Comparison of ENCODE assay signal across 1 fruit fly cellular context in the genomic region with DNA sequence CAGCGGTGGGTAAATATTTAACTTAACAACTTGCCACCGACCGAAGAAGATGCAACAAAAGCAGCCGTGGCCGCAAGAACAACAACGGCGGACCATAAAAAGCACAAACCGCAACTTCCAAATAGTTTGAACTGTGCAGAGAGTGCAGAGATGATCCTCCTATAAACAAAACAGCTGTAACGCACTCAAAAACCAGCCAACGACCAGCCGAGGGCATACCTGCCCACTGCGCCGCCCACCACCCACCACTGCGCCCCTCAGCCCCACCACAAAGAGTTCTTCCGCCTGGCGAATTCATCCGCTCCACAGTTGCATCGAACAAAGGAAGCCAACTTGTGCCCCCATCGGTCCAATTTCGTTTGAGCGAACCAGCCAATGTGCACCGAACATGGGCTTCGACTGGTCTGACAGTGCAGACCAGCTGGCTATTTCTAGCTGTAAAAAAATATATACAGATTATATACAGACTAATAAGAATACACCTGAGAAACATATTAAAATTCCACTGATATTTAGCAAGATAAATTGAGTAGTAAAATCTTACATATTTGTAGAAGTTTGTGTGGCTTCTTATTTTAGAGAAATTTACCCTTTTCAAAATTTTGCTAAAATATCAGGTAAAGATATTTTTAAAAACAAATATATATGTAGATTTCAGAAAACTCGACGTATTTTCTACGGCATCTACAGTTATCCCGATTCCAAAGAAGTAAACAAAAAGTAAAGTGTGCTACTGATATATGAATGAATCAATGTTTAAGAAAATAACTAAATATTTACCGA.
TF ChIP-seq lines count a peak whose summit lies in the region.

No protein-coding gene starts in this region.

TF ChIP-seq in whole organism, embryonic, 481 proteins besides CTCF, POLR2A, EP300 and RAD21 (continued from another document):
- TF ChIP-seq Rx (GFP tag; IDR thresholded peaks at IDR 0.05; lab: Robert Waterston, UW): no peak
- no peak for TF ChIP-seq sens-2 (GFP tag; IDR thresholded peaks at IDR 0.05; lab: Robert Waterston, UW)
- TF ChIP-seq CG17361 (GFP tag; IDR thresholded peaks at IDR 0.05; lab: Robert Waterston, UW): peak; percentile 48; the same call in 2 of the 3 replicates
- TF ChIP-seq cad (GFP tag; optimal IDR thresholded peaks at IDR 0.05; lab: Kevin White, UChicago): no peak
- peak; percentile 53 for TF ChIP-seq Sox100B (GFP tag; optimal IDR thresholded peaks at IDR 0.05; lab: Kevin White, UChicago)
- 0 out of 3 replicates have a peak, but pooled peaks have one; percentile 24 for TF ChIP-seq CG2889 (GFP tag; IDR thresholded peaks at IDR 0.05; lab: Robert Waterston, UW)
- TF ChIP-seq prd (optimal IDR thresholded peaks at IDR 0.05; lab: Kevin White, UChicago): no peak
- 0 out of 3 replicates have a peak, but pooled peaks have one; percentile 7 for TF ChIP-seq prd (GFP tag; IDR thresholded peaks at IDR 0.05; lab: Robert Waterston, UW)
- TF ChIP-seq Hmx (GFP tag; optimal IDR thresholded peaks at IDR 0.05; lab: Kevin White, UChicago): no peak
- 0 out of 3 replicates have a peak, but pooled peaks have one; percentile 27 for TF ChIP-seq gce (GFP tag; IDR thresholded peaks at IDR 0.05; lab: Robert Waterston, UW)
- peak; percentile 93 for TF ChIP-seq Sry-β (GFP tag; optimal IDR thresholded peaks at IDR 0.05; lab: Kevin White, UChicago)
- TF ChIP-seq psq (GFP tag; optimal IDR thresholded peaks at IDR 0.05; lab: Kevin White, UChicago): no peak
- no peak for TF ChIP-seq CG12219 (GFP tag; optimal IDR thresholded peaks at IDR 0.05; lab: Kevin White, UChicago)
- 0 out of 3 replicates have a peak, but pooled peaks have one; percentile 59 for TF ChIP-seq CG11456 (GFP tag; IDR thresholded peaks at IDR 0.05; lab: Robert Waterston, UW)
- TF ChIP-seq Dip2 (GFP tag; IDR thresholded peaks at IDR 0.05; lab: Robert Waterston, UW): 0 out of 2 replicates have a peak, but pooled peaks have one; percentile 7
- TF ChIP-seq sima (GFP tag; optimal IDR thresholded peaks at IDR 0.05; lab: Kevin White, UChicago): no peak
- peak; percentile 49 for TF ChIP-seq CG11504 (tag; optimal IDR thresholded peaks at IDR 0.05; lab: Kevin White, UChicago)
- TF ChIP-seq Abd-B (GFP tag; optimal IDR thresholded peaks at IDR 0.05; lab: Kevin White, UChicago): no peak
- TF ChIP-seq Stat92E (GFP tag; optimal IDR thresholded peaks at IDR 0.05; lab: Kevin White, UChicago): peak in 1 of 3 experiments; percentile 5
- TF ChIP-seq Pdp1 (GFP tag; optimal IDR thresholded peaks at IDR 0.05; lab: Kevin White, UChicago): no peak
- TF ChIP-seq Bgb (GFP tag; IDR thresholded peaks at IDR 0.05; lab: Robert Waterston, UW; ENCODE audit: partially characterized antibody): 0 out of 2 replicates have a peak, but pooled peaks have one; percentile 31
- TF ChIP-seq CG3838 (GFP tag; optimal IDR thresholded peaks at IDR 0.05; lab: Kevin White, UChicago): no peak
- no peak for TF ChIP-seq NC2α (GFP tag; optimal IDR thresholded peaks at IDR 0.05; lab: Kevin White, UChicago)
- peak; percentile 35; the same call in 1 of the 3 replicates for TF ChIP-seq row (GFP tag; IDR thresholded peaks at IDR 0.05; lab: Robert Waterston, UW)
- TF ChIP-seq tna (GFP tag; IDR thresholded peaks at IDR 0.05; lab: Robert Waterston, UW; ENCODE audit: partially characterized antibody): 0 out of 2 replicates have a peak, but pooled peaks have one; percentile 40
- TF ChIP-seq CG11696 (GFP tag; IDR thresholded peaks at IDR 0.05; lab: Robert Waterston, UW): peak; percentile 18; the same call in 1 of the 2 replicates
- peak; percentile 14 for TF ChIP-seq CG2712 (tag; optimal IDR thresholded peaks at IDR 0.05; lab: Kevin White, UChicago)
- no peak for TF ChIP-seq CG14050 (GFP tag; IDR thresholded peaks at IDR 0.05; lab: Robert Waterston, UW)
- TF ChIP-seq CG10959 (GFP tag; IDR thresholded peaks at IDR 0.05; lab: Robert Waterston, UW): 0 out of 2 replicates have a peak, but pooled peaks have one; percentile 43
- TF ChIP-seq CG17802 (tag; optimal IDR thresholded peaks at IDR 0.05; lab: Kevin White, UChicago): no peak
- TF ChIP-seq CG6272 (GFP tag; IDR thresholded peaks at IDR 0.05; lab: Robert Waterston, UW): peak; percentile 55
- TF ChIP-seq CG5180 (GFP tag; optimal IDR thresholded peaks at IDR 0.05; lab: Kevin White, UChicago): peak; percentile 98
- 0 out of 2 replicates have a peak, but pooled peaks have one; percentile 30 for TF ChIP-seq CG4404 (GFP tag; IDR thresholded peaks at IDR 0.05; lab: Robert Waterston, UW)
- TF ChIP-seq ci (GFP tag; IDR thresholded peaks at IDR 0.05; lab: Robert Waterston, UW): 0 out of 3 replicates have a peak, but pooled peaks have one; percentile 27
- no peak for TF ChIP-seq CG13775 (GFP tag; optimal IDR thresholded peaks at IDR 0.05; lab: Kevin White, UChicago)
- 0 out of 3 replicates have a peak, but pooled peaks have one; percentile 57 for TF ChIP-seq CG2199 (GFP tag; IDR thresholded peaks at IDR 0.05; lab: Robert Waterston, UW)
- no peak for TF ChIP-seq CG34376 (GFP tag; optimal IDR thresholded peaks at IDR 0.05; lab: Kevin White, UChicago)
- peak; percentile 7 for TF ChIP-seq sens (GFP tag; lab: Kevin White, UChicago)
- TF ChIP-seq aop (GFP tag; IDR thresholded peaks at IDR 0.05; lab: Robert Waterston, UW): peak; percentile 59
